Fruit fly (Drosophila melanogaster) whole organism, embryonic: Measurements from ENCODE around the gene CG11726.

Source experiments
- Awh ChIP-seq: fragments of 200-800 bp; sonication (Bioruptor generic); IDR thresholded peaks from 2 replicates; pipeline ENCODE4, ENCODE4 v1.3.6; 2022; ENCODE audit warnings: missing biosample characterization, missing genetic modification characterization
- Blimp-1 ChIP-seq: fragments of 200-800 bp; sonication (Bioruptor generic); optimal IDR thresholded peaks from 3 replicates; lab custom pipeline; 2018; ENCODE audit warnings: missing biosample characterization, missing genetic modification characterization, mild to moderate bottlenecking, moderate library complexity, missing genetic modification reagents
- CG10209 ChIP-seq: fragments of 200-800 bp; sonication (Bioruptor generic); optimal IDR thresholded peaks from 3 replicates; lab custom pipeline; 2017; ENCODE audit warnings: missing biosample characterization, mild to moderate bottlenecking, missing genetic modification characterization, missing genetic modification reagents
- CG10267 ChIP-seq: fragments of 200-800 bp; sonication (Bioruptor generic); optimal IDR thresholded peaks from 2 replicates; lab custom pipeline; 2018; ENCODE audit warnings: missing biosample characterization, mild to moderate bottlenecking, missing genetic modification characterization, moderate library complexity
- CG10959 ChIP-seq: fragments of 200-800 bp; sonication (Bioruptor generic); IDR thresholded peaks from 2 replicates; pipeline ENCODE4 v1.3.6; 2022; ENCODE audit warnings: missing biosample characterization, missing genetic modification characterization
- CG10979 ChIP-seq: fragments of 200-800 bp; sonication (Bioruptor generic); optimal IDR thresholded peaks from 2 replicates; lab custom pipeline; 2018; ENCODE audit warnings: missing biosample characterization, mild to moderate bottlenecking, missing genetic modification characterization, moderate library complexity
- CG11696 ChIP-seq: fragments of 200-800 bp; sonication (Bioruptor generic); IDR thresholded peaks from 2 replicates; pipeline ENCODE4 v1.3.6; 2022; ENCODE audit warnings: missing biosample characterization, missing genetic modification characterization
- CG14014 ChIP-seq: fragments of 200-800 bp; sonication (Bioruptor generic); IDR thresholded peaks from 2 replicates; pipeline ENCODE4 v1.3.6; 2022; ENCODE audit warnings: missing biosample characterization, missing genetic modification characterization
- CG14710 ChIP-seq: fragments of 200-800 bp; sonication (Bioruptor generic); optimal IDR thresholded peaks from 3 replicates; lab custom pipeline; 2019; ENCODE audit warnings: missing biosample characterization, mild to moderate bottlenecking, missing genetic modification characterization, moderate library complexity
- CG15479 ChIP-seq: fragments of 200-800 bp; sonication (Bioruptor generic); optimal IDR thresholded peaks from 3 replicates; lab custom pipeline; 2019; ENCODE audit warnings: missing biosample characterization, mild to moderate bottlenecking, missing genetic modification characterization, moderate library complexity
- CG15696 ChIP-seq: fragments of 200-800 bp; sonication (Bioruptor generic); optimal IDR thresholded peaks from 2 replicates; lab custom pipeline; 2019; ENCODE audit warnings: missing biosample characterization, mild to moderate bottlenecking, missing genetic modification characterization, moderate library complexity
- CG1602 ChIP-seq: fragments of 200-800 bp; sonication (Bioruptor generic); optimal IDR thresholded peaks from 3 replicates; lab custom pipeline; 2016; ENCODE audit warnings: missing biosample characterization, missing genetic modification characterization
- CG17328 ChIP-seq: fragments of 200-800 bp; sonication (Bioruptor generic); IDR thresholded peaks from 2 replicates; pipeline ENCODE4 v1.3.6; 2022; ENCODE audit warnings: missing biosample characterization, missing genetic modification characterization
- CG17359 ChIP-seq: fragments of 200-800 bp; sonication (Bioruptor generic); optimal IDR thresholded peaks from 3 replicates; lab custom pipeline; 2018; ENCODE audit warnings: missing biosample characterization, mild to moderate bottlenecking, missing genetic modification characterization, moderate library complexity
- CG17361 ChIP-seq: fragments of 200-800 bp; sonication (Bioruptor generic); IDR thresholded peaks from 3 replicates; pipeline ENCODE4 v1.3.6; 2022; ENCODE audit warnings: missing biosample characterization, missing genetic modification characterization
- CG18476 ChIP-seq: fragments of 200-800 bp; sonication (Bioruptor generic); optimal IDR thresholded peaks from 2 replicates; lab custom pipeline; 2016; ENCODE audit warnings: missing biosample characterization, mild to moderate bottlenecking, missing genetic modification characterization
- CG18599 ChIP-seq: fragments of 200-800 bp; sonication (Bioruptor generic); optimal IDR thresholded peaks from 3 replicates; lab custom pipeline; 2017; ENCODE audit warnings: missing biosample characterization, missing genetic modification characterization, mild to moderate bottlenecking, moderate library complexity, missing genetic modification reagents
- CG2199 ChIP-seq: fragments of 200-800 bp; sonication (Bioruptor generic); IDR thresholded peaks from 3 replicates; pipeline ENCODE4 v1.3.6; 2022; ENCODE audit warnings: missing biosample characterization, missing genetic modification characterization
- CG2678 ChIP-seq: fragments of 200-800 bp; sonication (Bioruptor generic); optimal IDR thresholded peaks from 3 replicates; lab custom pipeline; 2019; ENCODE audit warnings: missing biosample characterization, mild to moderate bottlenecking, missing genetic modification characterization, moderate library complexity
- CG32772 ChIP-seq: fragments of 200-800 bp; sonication (Bioruptor generic); IDR thresholded peaks from 2 replicates; pipeline ENCODE4 v1.3.6; 2022; ENCODE audit warnings: missing biosample characterization, missing genetic modification characterization
- CG6689 ChIP-seq: fragments of 200-800 bp; sonication (Bioruptor generic); IDR thresholded peaks from 2 replicates; pipeline ENCODE4 v1.3.6; 2022; ENCODE audit warnings: missing biosample characterization, missing genetic modification characterization
- CG7839 ChIP-seq: fragments of 200-800 bp; sonication (Bioruptor generic); optimal IDR thresholded peaks from 3 replicates; lab custom pipeline; 2018; ENCODE audit warnings: missing biosample characterization, mild to moderate bottlenecking, missing genetic modification characterization, moderate library complexity
- CG8765 ChIP-seq: fragments of 200-800 bp; sonication (Bioruptor generic); IDR thresholded peaks from 2 replicates; pipeline ENCODE4 v1.3.6; 2022; ENCODE audit warnings: missing biosample characterization, missing genetic modification characterization
- CG8924 ChIP-seq: fragments of 200-800 bp; optimal IDR thresholded peaks from 3 replicates; lab custom pipeline; 2019; ENCODE audit warnings: missing biosample characterization, mild to moderate bottlenecking, missing genetic modification characterization, moderate library complexity
- CG9727 ChIP-seq: fragments of 200-800 bp; sonication (Bioruptor generic); optimal IDR thresholded peaks from 3 replicates; lab custom pipeline; 2017; ENCODE audit warnings: missing biosample characterization, mild to moderate bottlenecking, missing genetic modification characterization
- E2f1 ChIP-seq: fragments of 200-800 bp; sonication (Bioruptor generic); IDR thresholded peaks from 2 replicates; pipeline ENCODE4 v1.3.6; 2022; ENCODE audit warnings: missing biosample characterization, missing genetic modification characterization
- Ets65A ChIP-seq: fragments of 200-800 bp; sonication (Bioruptor generic); peaks from one replicate; lab custom pipeline; 2016; ENCODE audit warnings: missing biosample characterization, missing genetic modification characterization
- Gug ChIP-seq: fragments of 200-800 bp; sonication (Bioruptor generic); IDR thresholded peaks from 4 replicates; pipeline ENCODE4 v1.3.6; 2022; ENCODE audit warnings: missing biosample characterization, missing genetic modification characterization
- Lpt ChIP-seq: fragments of >200 bp; optimal IDR thresholded peaks from 2 replicates; lab custom pipeline; 2018; ENCODE audit warnings: missing biosample characterization, missing genetic modification characterization
- Med ChIP-seq: fragments of 200-800 bp; sonication (Bioruptor generic); peaks from one replicate; lab custom pipeline; 2016; ENCODE audit warnings: missing biosample characterization, missing genetic modification characterization, mild to moderate bottlenecking, inconsistent platforms, moderate library complexity
- Neu2 ChIP-seq: fragments of 200-800 bp; sonication (Bioruptor generic); optimal IDR thresholded peaks from 3 replicates; lab custom pipeline; 2016; ENCODE audit warnings: missing biosample characterization, missing genetic modification characterization, borderline replicate concordance
- Opbp ChIP-seq: fragments of 200-800 bp; sonication (Bioruptor generic); IDR thresholded peaks from 3 replicates; pipeline ENCODE4 v1.3.6; 2022; ENCODE audit warnings: missing biosample characterization, missing genetic modification characterization; ENCODE audit not compliant: partially characterized antibody
- Ptx1 ChIP-seq: fragments of 200-800 bp; sonication (Bioruptor generic); IDR thresholded peaks from 2 replicates; pipeline ENCODE4 v1.3.6; 2022; ENCODE audit warnings: missing biosample characterization, missing genetic modification characterization
- Sin3A ChIP-seq: fragments of >200 bp; optimal IDR thresholded peaks from 2 replicates; lab custom pipeline; 2018
- Sox102F ChIP-seq: fragments of 200-800 bp; sonication (Bioruptor generic); optimal IDR thresholded peaks from 2 replicates; lab custom pipeline; 2018; ENCODE audit warnings: missing biosample characterization, mild to moderate bottlenecking, missing genetic modification characterization, moderate library complexity
- Sry-δ ChIP-seq: fragments of 200-800 bp; sonication (Bioruptor generic); optimal IDR thresholded peaks from 2 replicates; lab custom pipeline; 2016; ENCODE audit warnings: missing biosample characterization, missing genetic modification characterization
- ara ChIP-seq: fragments of 200-800 bp; sonication (Bioruptor generic); IDR thresholded peaks from 2 replicates; pipeline ENCODE4 v1.3.6; 2022; ENCODE audit warnings: missing biosample characterization, missing genetic modification characterization
- cg ChIP-seq: fragments of 200-800 bp; sonication (Bioruptor generic); optimal IDR thresholded peaks from 3 replicates; lab custom pipeline; 2019; ENCODE audit warnings: missing biosample characterization, mild to moderate bottlenecking, missing genetic modification characterization, moderate library complexity
- dimm ChIP-seq: fragments of 200-800 bp; sonication (Bioruptor generic); IDR thresholded peaks from 2 replicates; pipeline ENCODE4 v1.3.6; 2022; ENCODE audit warnings: missing biosample characterization, missing genetic modification characterization
- dmrt11E ChIP-seq: fragments of 200-800 bp; sonication (Bioruptor generic); optimal IDR thresholded peaks from 3 replicates; lab custom pipeline; 2018; ENCODE audit warnings: missing biosample characterization, mild to moderate bottlenecking, missing genetic modification characterization, moderate library complexity
- gem ChIP-seq: fragments of 200-800 bp; sonication (Bioruptor generic); optimal IDR thresholded peaks from 2 replicates; lab custom pipeline; 2019; ENCODE audit warnings: missing biosample characterization, mild to moderate bottlenecking, missing genetic modification characterization, moderate library complexity
- hkb ChIP-seq, 2 experiments: fragments of 200-800 bp in 1 of 2; fragments of >200 bp in 1 of 2; sonication (Bioruptor generic) in 1 of 2; IDR thresholded peaks in 1 of 2; optimal IDR thresholded peaks in 1 of 2; 2 replicates each; pipeline versions ENCODE4 v1.3.6 to Lab custom; 2017 to 2022; ENCODE audit warnings: missing biosample characterization in 1 of 2, missing genetic modification characterization in 1 of 2
- lilli ChIP-seq: fragments of 200-800 bp; sonication (Bioruptor generic); optimal IDR thresholded peaks from 3 replicates; lab custom pipeline; 2016; ENCODE audit warnings: missing biosample characterization, missing genetic modification characterization
- oc ChIP-seq: fragments of 200-800 bp; sonication (Bioruptor generic); optimal IDR thresholded peaks from 2 replicates; lab custom pipeline; 2018; ENCODE audit warnings: missing biosample characterization, mild to moderate bottlenecking, missing genetic modification characterization, moderate library complexity
- pros ChIP-seq: fragments of 200-800 bp; sonication (Bioruptor generic); optimal IDR thresholded peaks from 3 replicates; lab custom pipeline; 2019; ENCODE audit warnings: missing biosample characterization, mild to moderate bottlenecking, missing genetic modification characterization, moderate library complexity
- sens ChIP-seq: fragments of 200-800 bp; sonication (Bioruptor generic); peaks from one replicate; lab custom pipeline; 2016; ENCODE audit warnings: missing biosample characterization, missing genetic modification characterization
- sisA ChIP-seq: fragments of 200-800 bp; sonication (Bioruptor generic); IDR thresholded peaks from 2 replicates; pipeline ENCODE4 v1.3.6; 2022; ENCODE audit warnings: missing biosample characterization, missing genetic modification characterization
- tin ChIP-seq: fragments of 200-800 bp; sonication (Bioruptor generic); optimal IDR thresholded peaks from 3 replicates; lab custom pipeline; 2016; ENCODE audit warnings: missing biosample characterization, missing genetic modification characterization
- wek ChIP-seq: fragments of 200-800 bp; sonication (Bioruptor generic); optimal IDR thresholded peaks from 3 replicates; lab custom pipeline; 2018; ENCODE audit warnings: missing biosample characterization, mild to moderate bottlenecking, missing genetic modification characterization, moderate library complexity
- zfh1 ChIP-seq: fragments of 200-800 bp; sonication (Bioruptor generic); IDR thresholded peaks from 3 replicates; pipeline ENCODE4 v1.3.6; 2022; ENCODE audit warnings: missing biosample characterization, missing genetic modification characterization

The CG11726 gene

DNA sequence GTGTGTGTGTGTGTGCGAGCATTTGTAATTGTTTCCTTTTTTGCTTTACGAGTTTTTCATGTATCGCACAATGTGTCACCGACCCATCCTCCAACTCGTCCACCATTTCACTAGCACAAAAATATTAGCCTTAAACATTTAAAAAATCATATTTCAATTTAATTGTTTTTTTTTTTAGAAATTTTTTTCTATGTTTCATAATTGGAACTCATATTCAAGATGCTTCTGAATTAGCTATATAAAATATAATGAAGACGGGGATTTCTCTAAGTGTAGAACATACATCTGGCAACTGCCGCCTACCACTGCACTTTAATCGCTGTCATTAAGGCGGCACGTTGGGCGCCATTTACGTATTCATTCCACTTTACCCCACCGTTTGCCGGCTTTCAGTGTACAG is 45.1 kb downstream of the CG11726 start (continued):
- TF ChIP-seq cg (GFP tag; lab: Kevin White, UChicago) (peak; percentile 3), dimm (no peak), CG2199 (GFP tag; lab: Robert Waterston, UW) (no peak), Gug (no peak), Blimp-1 (GFP tag; lab: Kevin White, UChicago) (peak; percentile 11), zfh1 (peak; percentile 36; the same call in 1 of the 3 replicates), CG32772 (GFP tag; lab: Robert Waterston, UW) (0 out of 2 replicates have a peak, but pooled peaks have one; percentile 21), Awh (peak; percentile 33; the same call in 1 of the 2 replicates), gem (peak; percentile 18), CG8924 (tag; lab: Kevin White, UChicago) (peak; percentile 16), Sox102F (GFP tag; lab: Kevin White, UChicago) (peak; percentile 4), sens (GFP tag; lab: Kevin White, UChicago) (peak; percentile 78), CG18599 (GFP tag; lab: Kevin White, UChicago) (peak; percentile 4), Neu2 (no peak), CG18476 (GFP tag; lab: Kevin White, UChicago) (no peak), lilli (no peak), CG11696 (GFP tag; lab: Robert Waterston, UW) (0 out of 2 replicates have a peak, but pooled peaks have one; percentile 12), CG17361 (GFP tag; lab: Robert Waterston, UW) (peak; percentile 51; the same call in 2 of the 3 replicates), CG17359 (tag; lab: Kevin White, UChicago) (peak; percentile 0), Ets65A (GFP tag; lab: Kevin White, UChicago) (peak; percentile 56), E2f1 (GFP tag; lab: Robert Waterston, UW) (0 out of 2 replicates have a peak, but pooled peaks have one; percentile 15), hkb (optimal IDR thresholded peaks at IDR 0.05; lab: Kevin White, UChicago) (no peak), hkb (GFP tag; IDR thresholded peaks at IDR 0.05; lab: Robert Waterston, UW) (0 out of 2 replicates have a peak, but pooled peaks have one; percentile 38), ara (GFP tag; lab: Robert Waterston, UW) (0 out of 2 replicates have a peak, but pooled peaks have one; percentile 9), CG10209 (GFP tag; lab: Kevin White, UChicago) (peak; percentile 1), CG9727 (GFP tag; lab: Kevin White, UChicago) (peak; percentile 65), CG10267 (tag; lab: Kevin White, UChicago) (peak; percentile 11), CG15479 (GFP tag; lab: Kevin White, UChicago) (no peak), sisA (no peak; the same call in 1 of the 2 replicates), CG7839 (tag; lab: Kevin White, UChicago) (peak; percentile 10), CG1602 (no peak), pros (GFP tag; lab: Kevin White, UChicago) (no peak), CG14014 (GFP tag; lab: Robert Waterston, UW) (0 out of 2 replicates have a peak, but pooled peaks have one; percentile 31), CG2678 (tag; lab: Kevin White, UChicago) (peak; percentile 18), Opbp (GFP tag; lab: Robert Waterston, UW) (no peak), CG17328 (peak; percentile 34; the same call in 1 of the 2 replicates), Ptx1 (GFP tag; lab: Robert Waterston, UW) (peak; percentile 22; the same call in 1 of the 2 replicates), CG15696 (tag; lab: Kevin White, UChicago) (peak; percentile 44), Sry-δ (GFP tag; lab: Kevin White, UChicago) (no peak), wek (no peak), Med (peak; percentile 71), CG10979 (peak; percentile 37), dmrt11E (tag; lab: Kevin White, UChicago) (peak; percentile 40), CG10959 (GFP tag; lab: Robert Waterston, UW) (0 out of 2 replicates have a peak, but pooled peaks have one; percentile 30), CG14710 (peak; percentile 13), oc (tag; lab: Kevin White, UChicago) (no peak), CG8765 (GFP tag; lab: Robert Waterston, UW) (peak; percentile 65), Lpt (GFP tag; lab: Kevin White, UChicago) (no peak), Sin3A (no peak), tin (GFP tag; lab: Kevin White, UChicago) (peak; percentile 2), CG6689 (GFP tag; lab: Robert Waterston, UW) (peak; percentile 38)
